Fruit fly (Drosophila melanogaster) S2 (cell line): ENCODE data around the gene Sap-r.

Experiments
- CG8478 ChIP-seq: fragments of >200 bp; optimal IDR thresholded peaks from 2 replicates; lab custom pipeline; 2018
- CTCF ChIP-seq, 2 experiments: fragments of >200 bp; optimal IDR thresholded peaks; 2 replicates each; lab custom pipeline; 2018

- TF ChIP-seq CG8478 (lab: Kevin White, UChicago) (no peak), CTCF (optimal IDR thresholded peaks at IDR 0.05; lab: Kevin White, UChicago) (no peak)
Observed at dm6 chr3R:30865883-30866282, 23.0 kb downstream of the Sap-r start.
